Worm (Caenorhabditis elegans): Measurements from ENCODE around the gene C35D6.3.

DNA sequence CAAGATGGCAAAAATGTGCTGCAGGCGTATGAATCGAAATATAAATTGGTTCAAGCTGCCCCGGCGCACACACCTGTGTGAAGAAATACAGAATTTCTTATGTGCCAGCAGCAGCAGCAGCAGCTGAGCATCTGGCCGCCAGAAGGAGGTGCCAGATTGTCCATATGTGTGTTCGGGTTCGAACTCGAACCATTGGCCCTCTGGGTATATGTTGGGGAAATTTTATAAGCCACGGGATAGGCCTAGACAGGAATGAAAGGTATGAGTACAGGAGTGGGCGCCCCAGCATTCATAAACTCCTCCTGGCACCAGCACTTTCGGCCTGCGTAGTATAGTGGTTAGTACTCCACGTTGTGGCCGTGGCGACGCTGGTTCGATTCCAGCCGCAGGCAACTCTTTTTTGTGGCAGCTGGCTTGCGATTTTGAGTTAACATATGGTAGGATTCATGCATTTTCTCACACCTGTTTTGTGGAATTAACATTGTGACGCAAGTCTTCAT is 41.6 kb downstream of the C35D6.3 start:
- TF ChIP-seq ces-1 (GFP tag; optimal IDR thresholded peaks at IDR 0.05) (no peak), sptf-1 (tag; optimal IDR thresholded peaks at IDR 0.05) (peak; percentile 70), nhr-237 (tag; optimal IDR thresholded peaks at IDR 0.05) (no peak), mab-5 (tag; optimal IDR thresholded peaks at IDR 0.05) (no peak), nhr-28 (tag; optimal IDR thresholded peaks at IDR 0.05) (no peak), unc-39 (tag; optimal IDR thresholded peaks at IDR 0.05) (no peak), lin-13 (tag; optimal IDR thresholded peaks at IDR 0.05) (no peak), cnd-1 (tag; optimal IDR thresholded peaks at IDR 0.05) (peak; percentile 53), ztf-11 (tag; optimal IDR thresholded peaks at IDR 0.05) (no peak), M03D4.4 (tag; optimal IDR thresholded peaks at IDR 0.05) (peak; percentile 70)

Data from whole organism, mixed stage, embryonic.